Fruit fly (Drosophila melanogaster): ENCODE data around the gene Cip4.

Cip4 gene

DNA sequence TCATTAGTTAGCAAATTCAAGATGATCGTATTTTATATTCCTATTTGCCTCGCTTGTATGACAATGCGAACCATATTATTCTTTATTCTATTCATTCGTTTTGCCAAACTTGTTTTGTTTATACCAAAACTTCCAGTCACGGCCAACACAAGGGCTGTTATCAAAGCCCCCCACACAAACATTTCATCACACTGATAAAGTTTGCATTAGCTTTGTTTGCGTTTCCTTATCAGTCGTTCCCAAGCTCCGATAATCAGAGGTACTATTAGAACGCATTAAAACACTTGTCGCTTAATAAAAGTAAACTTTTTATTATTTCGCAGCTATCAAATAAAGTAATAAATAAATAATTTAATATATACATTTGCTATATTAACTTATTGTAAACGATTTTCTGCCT, 70.2 kb downstream of the Cip4 start:
- TF ChIP-seq CG8478 (optimal IDR thresholded peaks at IDR 0.05) (no peak), CTCF (optimal IDR thresholded peaks at IDR 0.05) (no peak)

DNA sequence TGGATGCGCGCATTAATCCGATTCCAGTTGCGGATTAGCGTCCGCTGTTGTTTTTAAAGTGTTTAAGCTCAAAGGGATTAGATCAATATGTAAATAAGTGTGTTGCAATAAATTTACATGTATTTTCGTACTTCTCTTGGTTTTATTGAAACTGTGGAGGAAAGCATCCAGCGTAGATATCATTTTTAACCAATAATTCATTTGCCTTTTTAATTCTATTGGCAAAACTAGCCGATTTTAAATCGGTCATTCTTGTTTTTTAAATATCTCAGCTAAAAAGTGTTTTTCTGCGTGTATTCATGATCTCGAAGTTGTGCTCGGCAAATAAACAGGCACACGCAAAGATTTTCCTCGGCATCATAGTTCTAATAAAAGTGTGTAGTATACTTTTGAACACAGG, 70.6 kb downstream of the Cip4 start:
- TF ChIP-seq CG8478 (optimal IDR thresholded peaks at IDR 0.05), result no peak
- TF ChIP-seq CTCF (optimal IDR thresholded peaks at IDR 0.05), result no peak

DNA sequence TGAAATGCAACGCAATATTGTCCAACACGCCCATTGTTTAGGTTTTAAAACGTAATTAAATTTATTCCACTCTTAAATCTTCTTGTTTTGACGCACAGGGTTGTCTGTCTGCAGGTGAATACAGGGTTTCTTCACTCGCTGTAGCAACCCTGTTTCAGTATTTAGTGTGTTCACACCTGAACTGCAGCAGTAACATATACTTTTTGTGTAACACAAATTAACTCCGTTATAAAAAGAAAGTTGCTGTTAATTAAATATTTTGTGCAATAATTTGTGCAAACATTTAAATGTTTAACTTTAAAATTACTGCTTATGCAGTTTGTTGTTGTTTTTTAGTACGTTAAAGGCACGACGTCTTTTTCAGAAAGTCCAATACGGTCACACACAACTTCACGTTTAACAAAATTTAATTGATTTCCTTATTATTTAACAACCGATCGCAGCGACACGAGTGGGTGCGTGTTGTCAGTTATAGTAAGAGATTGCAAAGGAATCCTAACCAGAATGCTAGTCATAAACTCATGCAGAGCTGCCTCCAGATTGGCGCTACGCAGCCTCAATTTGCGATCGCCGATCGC, 71.7 kb downstream of the Cip4 start, which contains the start of the genes CG15012 and Fdx2:
Gene CG15012 (minus strand): TSS at position 127 of the 578 bp plus-strand sequence.
Gene Fdx2 (plus strand): TSS at position 363 of the 578 bp plus-strand sequence.
- no peak for TF ChIP-seq CTCF (optimal IDR thresholded peaks at IDR 0.05)
- TF ChIP-seq CG8478 (optimal IDR thresholded peaks at IDR 0.05), result no peak

DNA sequence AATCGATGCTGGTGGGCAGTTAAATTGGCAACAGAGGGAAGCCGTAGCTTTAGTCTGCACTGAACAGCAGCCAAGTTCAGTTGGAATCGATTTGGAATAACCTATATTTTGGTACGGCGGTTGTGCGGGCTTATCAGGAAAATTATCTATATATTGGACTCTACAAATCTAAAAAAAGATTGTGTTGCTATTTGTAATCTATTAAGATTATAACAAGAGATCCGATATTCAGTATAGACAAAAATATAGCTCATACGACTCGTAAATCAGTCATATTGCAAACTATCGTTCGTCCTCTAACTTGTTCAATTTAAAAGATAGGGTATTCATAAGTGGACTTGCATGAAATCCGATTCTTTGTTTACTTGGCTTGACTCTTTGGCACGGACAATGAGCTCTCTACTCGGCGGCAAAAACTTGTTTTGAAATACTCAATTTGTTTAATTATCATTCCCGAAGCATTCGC, 75.3 kb downstream of the Cip4 start, which contains the start of gene Hexo1:
Gene Hexo1 (plus strand): TSS at position 51 of the 466 bp plus-strand sequence.
- TF ChIP-seq CTCF (optimal IDR thresholded peaks at IDR 0.05), result no peak
- no peak for TF ChIP-seq CG8478 (optimal IDR thresholded peaks at IDR 0.05)

DNA sequence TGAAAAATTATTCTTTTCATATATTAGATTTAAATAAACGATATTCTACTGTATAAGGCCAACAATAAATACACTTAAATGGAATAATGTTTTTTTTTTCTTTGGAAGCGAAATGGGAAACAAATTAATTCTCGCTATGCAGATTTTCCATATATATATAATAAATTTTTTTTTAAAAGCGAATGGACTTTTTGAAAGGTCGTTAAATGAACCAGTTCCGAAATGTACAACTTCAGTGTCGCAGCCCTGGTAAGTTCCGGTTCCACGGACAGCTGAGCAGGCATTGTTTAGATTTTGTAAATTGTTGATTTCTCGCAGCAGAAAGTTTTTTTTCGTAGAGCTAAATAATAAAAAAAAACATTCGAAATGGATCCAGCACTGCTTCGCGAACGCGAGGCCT, 77.1 kb downstream of the Cip4 start, which contains the start of gene TfIIEbeta:
Gene TfIIEbeta (plus strand): TSS at position 255 of the 400 bp plus-strand sequence.
- TF ChIP-seq CTCF (optimal IDR thresholded peaks at IDR 0.05) (no peak), CG8478 (optimal IDR thresholded peaks at IDR 0.05) (no peak)

DNA sequence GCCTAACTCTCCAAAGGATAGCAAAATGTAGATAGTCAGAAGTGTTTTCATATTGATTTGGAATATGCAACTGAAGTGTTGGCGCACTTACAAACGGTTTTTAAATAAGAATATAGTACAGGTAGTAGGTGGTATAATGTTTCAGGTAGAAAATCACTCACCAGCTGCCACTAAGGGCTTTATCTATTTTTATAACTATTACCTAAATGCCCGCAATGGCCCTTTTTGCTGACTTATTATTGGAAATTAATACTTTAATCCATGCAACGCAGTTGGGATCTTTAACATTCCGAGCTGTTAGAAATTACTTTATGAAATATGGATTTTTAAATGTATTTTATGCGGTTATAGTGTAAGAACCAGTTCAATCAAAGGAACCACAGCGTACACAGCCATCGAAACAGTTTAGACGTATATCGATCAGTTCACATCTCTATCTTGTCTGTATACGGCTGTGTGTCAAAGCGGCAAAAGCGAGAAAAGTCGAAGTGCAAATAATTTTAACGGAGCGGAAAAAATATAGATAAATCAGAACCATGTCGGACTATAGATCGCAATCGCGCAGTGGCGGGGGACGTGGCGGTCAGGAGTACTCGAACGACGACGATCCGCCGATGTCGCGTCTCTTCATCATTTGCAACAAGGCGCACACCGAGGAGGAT, 80.3 kb downstream of the Cip4 start, which contains the start of the genes srw and CG1316:
Gene srw (minus strand): TSS at position 51 of the 662 bp plus-strand sequence.
Gene CG1316 (plus strand): TSS at position 424 of the 662 bp plus-strand sequence.
- peak in 1 of 2 experiments; percentile 12 for TF ChIP-seq CTCF (optimal IDR thresholded peaks at IDR 0.05)
- no peak for TF ChIP-seq CG8478 (optimal IDR thresholded peaks at IDR 0.05)

DNA sequence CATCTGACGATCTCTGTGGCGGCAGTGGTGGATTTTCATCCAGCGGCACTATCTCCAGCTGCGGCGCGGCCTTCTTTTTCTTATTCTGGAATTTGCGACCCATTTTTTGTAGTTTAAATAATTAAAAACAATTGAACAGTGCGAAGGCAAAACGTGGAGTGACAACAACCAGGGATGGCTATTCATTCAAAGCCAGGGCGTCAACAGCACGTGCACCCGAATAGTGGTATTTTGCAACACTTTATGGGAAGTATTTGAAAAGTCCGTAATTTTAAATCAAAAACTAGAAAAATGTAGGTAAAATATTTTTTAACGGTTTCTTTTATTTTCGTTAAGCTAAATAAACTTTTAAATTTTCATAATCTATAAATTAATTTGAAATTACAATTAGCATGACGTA, 81.3 kb downstream of the Cip4 start, which contains the start of gene CG11583:
Gene CG11583 (minus strand): TSS at position 191 of the 400 bp plus-strand sequence.
- peak in 1 of 2 experiments; percentile 33 for TF ChIP-seq CTCF (optimal IDR thresholded peaks at IDR 0.05)
- TF ChIP-seq CG8478 (optimal IDR thresholded peaks at IDR 0.05), result no peak

DNA sequence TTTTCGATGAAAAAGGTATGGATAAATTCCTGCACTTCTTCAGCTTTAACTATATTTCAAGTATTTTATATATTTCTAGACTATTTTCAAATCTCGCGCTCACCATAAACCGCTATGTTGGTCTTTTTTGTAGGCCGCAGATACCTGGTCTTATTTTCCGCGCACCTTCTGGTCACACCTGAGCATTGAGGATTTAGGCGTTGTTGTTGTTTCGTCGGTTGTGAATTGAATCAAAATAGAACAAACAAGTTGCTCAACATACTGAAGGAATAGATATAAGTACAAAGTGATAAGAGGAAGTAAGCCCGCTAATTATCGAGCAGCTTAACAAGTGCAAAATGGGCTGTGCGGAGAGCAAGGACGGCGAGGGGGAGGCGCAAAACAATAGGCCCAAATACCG, 86.1 kb downstream of the Cip4 start, which contains the start of gene Ctl1:
Gene Ctl1 (plus strand): TSS at position 167 of the 400 bp plus-strand sequence.
- TF ChIP-seq CG8478 (optimal IDR thresholded peaks at IDR 0.05) (no peak), CTCF (optimal IDR thresholded peaks at IDR 0.05) (no peak)

Data from S2 (cell line).